Worm (Caenorhabditis elegans) whole organism, L2 larva: ENCODE data around the gene scl-2.

Source experiments
- C34F6.9 ChIP-seq: fragments of 150-350 bp; optimal IDR thresholded peaks from 2 replicates; lab custom pipeline; 2014; ENCODE audit warnings: missing biosample characterization, missing genetic modification characterization
- R02D3.7 ChIP-seq: fragments of 150-350 bp; optimal IDR thresholded peaks from 2 replicates; lab custom pipeline; 2014; ENCODE audit warnings: missing biosample characterization, missing genetic modification characterization
- Y55F3AM.14 ChIP-seq: fragments of 200-800 bp; sonication (Bioruptor generic); optimal IDR thresholded peaks from 2 replicates; lab custom pipeline; 2018; ENCODE audit warnings: mild to moderate bottlenecking, missing genetic modification characterization, missing compliant biosample characterization
- ZK546.5 ChIP-seq: sonication (generic microtip); optimal IDR thresholded peaks from 2 replicates; lab custom pipeline; 2017; ENCODE audit warnings: missing biosample characterization, missing genetic modification characterization
- alr-1 ChIP-seq: fragments of 150-350 bp; optimal IDR thresholded peaks from 2 replicates; lab custom pipeline; 2014; ENCODE audit warnings: missing biosample characterization, missing genetic modification characterization
- aly-2 ChIP-seq: fragments of 150-350 bp; optimal IDR thresholded peaks from 2 replicates; lab custom pipeline; 2014; ENCODE audit warnings: missing biosample characterization, missing genetic modification characterization
- blmp-1 ChIP-seq: sonication (generic microtip); optimal IDR thresholded peaks from 2 replicates; lab custom pipeline; 2017; ENCODE audit warnings: missing genetic modification characterization, mild to moderate bottlenecking, missing compliant biosample characterization, antibody characterized with exemption, moderate library complexity; ENCODE audit not compliant: insufficient read depth
- ceh-16 ChIP-seq: fragments of 150-350 bp; optimal IDR thresholded peaks from 2 replicates; lab custom pipeline; 2014; ENCODE audit warnings: missing biosample characterization, missing genetic modification characterization
- ceh-82 ChIP-seq: fragments of 150-350 bp; optimal IDR thresholded peaks from 2 replicates; lab custom pipeline; 2014; ENCODE audit warnings: missing biosample characterization, missing genetic modification characterization
- crh-2 ChIP-seq: sonication (generic microtip); optimal IDR thresholded peaks from 2 replicates; lab custom pipeline; 2017; ENCODE audit warnings: missing biosample characterization, missing genetic modification characterization
- dmd-4 ChIP-seq: sonication (generic microtip); optimal IDR thresholded peaks from 2 replicates; lab custom pipeline; 2017; ENCODE audit warnings: missing biosample characterization, missing genetic modification characterization
- elt-1 ChIP-seq: fragments of 150-350 bp; optimal IDR thresholded peaks from 2 replicates; lab custom pipeline; 2014; ENCODE audit warnings: missing biosample characterization, missing genetic modification characterization
- elt-3 ChIP-seq: sonication (generic microtip); optimal IDR thresholded peaks from 2 replicates; lab custom pipeline; 2017; ENCODE audit warnings: missing biosample characterization, missing genetic modification characterization
- fos-1 ChIP-seq: fragments of 150-350 bp; optimal IDR thresholded peaks from 2 replicates; lab custom pipeline; 2014; ENCODE audit warnings: missing biosample characterization, missing genetic modification characterization
- gmeb-1 ChIP-seq: fragments of 150-350 bp; optimal IDR thresholded peaks from 2 replicates; lab custom pipeline; 2014; ENCODE audit warnings: missing biosample characterization, missing genetic modification characterization
- lin-11 ChIP-seq: fragments of 150-350 bp; sonication (generic microtip); optimal IDR thresholded peaks from 2 replicates; lab custom pipeline; 2014; ENCODE audit warnings: missing biosample characterization, missing genetic modification characterization, inconsistent platforms, mixed read lengths
- lin-13 ChIP-seq: fragments of 150-350 bp; optimal IDR thresholded peaks from 2 replicates; lab custom pipeline; 2014; ENCODE audit warnings: missing biosample characterization, missing genetic modification reagents, missing genetic modification characterization
- lin-39 ChIP-seq: fragments of 150-350 bp; optimal IDR thresholded peaks from 2 replicates; lab custom pipeline; 2014; ENCODE audit warnings: missing biosample characterization, missing genetic modification reagents, missing genetic modification characterization
- lsy-2 ChIP-seq, 2 experiments: fragments of 150-350 bp in 1 of 2; sonication (generic microtip) in 1 of 2; optimal IDR thresholded peaks; 2 replicates each; lab custom pipeline; 2014 to 2017; ENCODE audit warnings: missing biosample characterization in 2 of 2, missing genetic modification characterization in 2 of 2
- mdl-1 ChIP-seq, 2 experiments: fragments of 150-350 bp in 1 of 2; sonication (generic microtip) in 1 of 2; optimal IDR thresholded peaks; 2 replicates each; lab custom pipeline; 2017; ENCODE audit warnings: missing biosample characterization in 2 of 2, missing genetic modification characterization in 2 of 2
- nhr-10 ChIP-seq: sonication (generic microtip); optimal IDR thresholded peaks from 2 replicates; lab custom pipeline; 2017; ENCODE audit warnings: missing biosample characterization, missing genetic modification characterization
- nhr-11 ChIP-seq: fragments of 150-350 bp; optimal IDR thresholded peaks from 2 replicates; lab custom pipeline; 2014; ENCODE audit warnings: missing biosample characterization, missing genetic modification characterization
- nhr-129 ChIP-seq: fragments of 150-350 bp; optimal IDR thresholded peaks from 2 replicates; lab custom pipeline; 2014; ENCODE audit warnings: missing biosample characterization, missing genetic modification characterization
- nhr-23 ChIP-seq: fragments of 150-350 bp; optimal IDR thresholded peaks from 2 replicates; lab custom pipeline; 2014; ENCODE audit warnings: missing biosample characterization, missing genetic modification reagents, missing genetic modification characterization
- nhr-237 ChIP-seq: fragments of 150-350 bp; optimal IDR thresholded peaks from 2 replicates; lab custom pipeline; 2014; ENCODE audit warnings: missing biosample characterization, missing genetic modification characterization
- nhr-77 ChIP-seq: fragments of 150-350 bp; optimal IDR thresholded peaks from 2 replicates; lab custom pipeline; 2014; ENCODE audit warnings: missing biosample characterization, missing genetic modification characterization
- peb-1 ChIP-seq: fragments of 150-350 bp; optimal IDR thresholded peaks from 2 replicates; lab custom pipeline; 2014; ENCODE audit warnings: missing biosample characterization, missing genetic modification characterization
- sem-4 ChIP-seq: fragments of 150-350 bp; optimal IDR thresholded peaks from 2 replicates; lab custom pipeline; 2014; ENCODE audit warnings: missing biosample characterization, missing genetic modification reagents, missing genetic modification characterization
- sma-9 ChIP-seq, 2 experiments: fragments of 150-350 bp in 1 of 2; sonication (generic microtip) in 1 of 2; optimal IDR thresholded peaks; 2 replicates each; lab custom pipeline; 2014 to 2016; ENCODE audit warnings: missing genetic modification characterization in 2 of 2, mild to moderate bottlenecking in 1 of 2, missing biosample characterization in 1 of 2, missing compliant biosample characterization in 1 of 2, missing genetic modification reagents in 1 of 2, moderate library complexity in 1 of 2
- snpc-4 ChIP-seq: fragments of 150-350 bp; optimal IDR thresholded peaks from 2 replicates; lab custom pipeline; 2014; ENCODE audit warnings: missing biosample characterization, missing genetic modification characterization
- unc-39 ChIP-seq: fragments of 150-350 bp; optimal IDR thresholded peaks from 2 replicates; lab custom pipeline; 2014; ENCODE audit warnings: missing biosample characterization, missing genetic modification characterization
- unc-55 ChIP-seq: fragments of 150-350 bp; sonication (generic microtip); optimal IDR thresholded peaks from 3 replicates; lab custom pipeline; 2014; ENCODE audit warnings: missing biosample characterization, missing genetic modification reagents, missing genetic modification characterization
- unc-62 ChIP-seq: fragments of 150-350 bp; optimal IDR thresholded peaks from 2 replicates; lab custom pipeline; 2014; ENCODE audit warnings: missing biosample characterization, missing genetic modification reagents, missing genetic modification characterization
- zag-1 ChIP-seq: fragments of 150-350 bp; optimal IDR thresholded peaks from 2 replicates; lab custom pipeline; 2014; ENCODE audit warnings: missing biosample characterization, missing genetic modification characterization
- ztf-11 ChIP-seq: sonication (generic microtip); optimal IDR thresholded peaks from 2 replicates; lab custom pipeline; 2017; ENCODE audit warnings: missing biosample characterization, missing genetic modification characterization
- ztf-4 ChIP-seq: fragments of 150-350 bp; optimal IDR thresholded peaks from 2 replicates; lab custom pipeline; 2014; ENCODE audit warnings: missing biosample characterization, missing genetic modification characterization

The scl-2 gene

DNA sequence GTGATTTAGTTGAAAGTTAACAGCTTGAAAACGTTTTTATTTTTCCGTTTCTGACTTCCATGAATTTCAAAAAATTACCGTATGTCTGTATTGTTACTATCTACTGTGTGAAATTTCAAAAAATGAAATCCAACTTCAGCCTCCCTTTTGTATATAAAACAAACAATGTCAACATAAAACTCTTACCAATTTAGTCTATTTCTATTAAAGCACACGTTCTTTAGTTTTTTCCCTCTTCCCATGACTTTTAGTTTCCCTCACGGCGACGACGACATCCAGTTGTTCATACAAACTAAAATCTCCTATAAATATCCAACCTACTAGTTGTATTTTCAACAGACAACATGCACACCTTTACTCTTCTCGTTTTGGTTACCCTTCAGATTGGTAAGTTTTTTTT, 1.8 kb downstream of the scl-2 start, which contains the start of gene scl-3:
Gene scl-3 (plus strand): TSS at position 301 of the 400 bp plus-strand sequence.
- TF ChIP-seq ceh-16 (tag; lab: Kevin White, UChicago) (no peak), sem-4 (no peak), nhr-10 (tag; lab: Kevin White, UChicago) (no peak), zag-1 (tag; lab: Kevin White, UChicago) (no peak), unc-39 (no peak), nhr-11 (no peak), elt-3 (tag; lab: Kevin White, UChicago) (no peak), fos-1 (no peak), gmeb-1 (tag; lab: Kevin White, UChicago) (no peak)

- no peak for TF ChIP-seq gmeb-1 (tag; lab: Kevin White, UChicago)
- TF ChIP-seq sem-4, result no peak
- no peak for TF ChIP-seq nhr-11
- no peak for TF ChIP-seq zag-1 (tag; lab: Kevin White, UChicago)
- no peak for TF ChIP-seq ceh-82 (tag; lab: Kevin White, UChicago)
- TF ChIP-seq dmd-4 (tag; lab: Kevin White, UChicago), result no peak
- no peak for TF ChIP-seq snpc-4 (tag; lab: Kevin White, UChicago)
- no peak for TF ChIP-seq aly-2 (tag; lab: Kevin White, UChicago)
- no peak for TF ChIP-seq lin-11 (tag; lab: Kevin White, UChicago)
- no peak for TF ChIP-seq unc-55 (GFP tag; lab: Kevin White, UChicago)
Observed at ce11 chrIV:13063714-13064113, 6.2 kb downstream of the scl-2 start, which contains the start of gene scl-5. TSS of gene scl-5 (plus strand) at chrIV:13064014.

- TF ChIP-seq ztf-4 (tag; lab: Kevin White, UChicago) (no peak), mdl-1 (tag; optimal IDR thresholded peaks at IDR 0.05; lab: Kevin White, UChicago) (no peak), nhr-129 (tag; lab: Kevin White, UChicago) (no peak), lin-11 (tag; lab: Kevin White, UChicago) (no peak), sma-9 (GFP tag; optimal IDR thresholded peaks at IDR 0.05; lab: Kevin White, UChicago) (no peak), sma-9 (tag; optimal IDR thresholded peaks at IDR 0.05; lab: Kevin White, UChicago) (no peak), nhr-11 (no peak), nhr-237 (tag; lab: Kevin White, UChicago) (no peak), aly-2 (tag; lab: Kevin White, UChicago) (no peak), sem-4 (no peak), blmp-1 (no peak), lin-13 (GFP tag; lab: Kevin White, UChicago) (no peak), nhr-77 (tag; lab: Kevin White, UChicago) (no peak), unc-39 (no peak), lin-39 (tag; lab: Kevin White, UChicago) (no peak), elt-3 (tag; lab: Kevin White, UChicago) (no peak), nhr-23 (tag; lab: Kevin White, UChicago) (no peak), Y55F3AM.14 (GFP tag; lab: Kevin White, UChicago) (no peak)
Observed at ce11 chrIV:13066044-13066443, 8.5 kb downstream of the scl-2 start.

DNA sequence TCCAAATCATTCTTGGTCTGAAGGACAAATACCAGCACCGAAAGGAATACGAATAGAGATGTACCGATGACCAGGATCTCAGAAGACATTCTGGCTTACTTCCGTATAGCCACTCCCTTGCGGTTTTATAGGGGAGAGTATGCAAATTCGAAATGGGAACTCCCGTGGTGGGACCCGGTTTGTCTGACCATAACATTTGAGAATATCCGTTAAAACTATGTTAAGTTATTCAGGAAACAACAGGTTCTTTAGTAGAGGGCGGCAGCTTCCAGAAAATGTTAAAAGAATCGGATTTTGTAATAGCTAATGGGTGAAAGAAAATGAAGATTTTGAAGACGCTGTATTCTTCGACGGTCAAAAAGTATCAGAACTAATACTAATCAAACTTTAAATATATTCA, 9.7 kb downstream of the scl-2 start, which contains the start of gene col-131:
Gene col-131 (minus strand): TSS at position 101 of the 400 bp plus-strand sequence.
- TF ChIP-seq lin-11 (tag; lab: Kevin White, UChicago) (no peak), nhr-23 (tag; lab: Kevin White, UChicago) (no peak), elt-3 (tag; lab: Kevin White, UChicago) (no peak), peb-1 (tag; lab: Kevin White, UChicago) (no peak), C34F6.9 (no peak), sma-9 (GFP tag; optimal IDR thresholded peaks at IDR 0.05; lab: Kevin White, UChicago) (no peak), sma-9 (tag; optimal IDR thresholded peaks at IDR 0.05; lab: Kevin White, UChicago) (no peak), crh-2 (tag; lab: Kevin White, UChicago) (no peak)
- TF ChIP-seq, all 48 proteins: peak for 0

DNA sequence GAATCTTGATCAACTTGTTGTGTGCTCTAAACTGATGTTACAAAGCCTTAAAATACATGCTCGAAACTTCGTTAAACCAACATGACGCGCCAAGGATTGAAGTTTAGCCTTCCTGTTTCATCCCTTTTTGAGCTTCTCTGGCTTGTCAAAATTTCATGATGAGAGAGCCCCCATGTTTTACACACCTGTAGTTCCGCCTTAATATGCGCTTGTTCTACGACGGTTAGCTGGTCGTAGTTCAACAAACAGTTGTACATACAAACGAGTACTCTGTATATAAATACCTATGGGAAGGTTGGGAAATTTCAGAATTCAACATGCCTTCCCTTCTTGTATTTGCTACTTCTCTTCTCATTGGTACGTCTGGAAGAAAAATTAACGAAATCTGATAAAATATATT, 10.9 kb downstream of the scl-2 start, which contains the start of gene scl-6:
Gene scl-6 (plus strand): TSS at position 301 of the 400 bp plus-strand sequence.
- TF ChIP-seq ztf-4 (tag; lab: Kevin White, UChicago) (no peak), fos-1 (no peak), unc-62 (GFP tag; lab: Kevin White, UChicago) (no peak), ztf-11 (tag; lab: Kevin White, UChicago) (no peak), nhr-10 (tag; lab: Kevin White, UChicago) (no peak), lin-13 (GFP tag; lab: Kevin White, UChicago) (no peak), R02D3.7 (tag; lab: Kevin White, UChicago) (no peak), alr-1 (tag; lab: Kevin White, UChicago) (no peak), elt-1 (no peak), mdl-1 (tag; optimal IDR thresholded peaks at IDR 0.05; lab: Kevin White, UChicago) (no peak), lsy-2 (tag; optimal IDR thresholded peaks at IDR 0.05; lab: Kevin White, UChicago) (no peak), nhr-129 (tag; lab: Kevin White, UChicago) (no peak), ZK546.5 (tag; lab: Kevin White, UChicago) (no peak), unc-39 (no peak), blmp-1 (no peak), ceh-82 (tag; lab: Kevin White, UChicago) (no peak), peb-1 (tag; lab: Kevin White, UChicago) (no peak), ceh-16 (tag; lab: Kevin White, UChicago) (no peak), C34F6.9 (no peak), lin-11 (tag; lab: Kevin White, UChicago) (no peak)
